Worm (Caenorhabditis elegans): ENCODE data around the gene acl-4.
"Not testable (repeated sequence)": the region's sequence is repeated elsewhere in the genome, so short reads cannot be mapped to it uniquely, and the experiment has no call there.

Gene acl-4

ce11 chrX:2044541-2045168 is 25.6 kb downstream of the acl-4 start:
- no peak for TF ChIP-seq unc-62 (GFP tag; optimal IDR thresholded peaks at IDR 0.05)

- no peak for TF ChIP-seq unc-62 (GFP tag; optimal IDR thresholded peaks at IDR 0.05)
Measured at ce11 chrX:2043224-2043623, 27.0 kb downstream of the acl-4 start.

- TF ChIP-seq unc-62 (GFP tag; optimal IDR thresholded peaks at IDR 0.05): no peak
Measured at ce11 chrX:2042621-2043020, 27.6 kb downstream of the acl-4 start.

- no peak for TF ChIP-seq unc-62 (GFP tag; optimal IDR thresholded peaks at IDR 0.05)
Measured at ce11 chrX:2041448-2042138, 28.7 kb downstream of the acl-4 start.

- no peak for TF ChIP-seq unc-62 (GFP tag; optimal IDR thresholded peaks at IDR 0.05)
Measured at ce11 chrX:2040877-2041276, 29.4 kb downstream of the acl-4 start.

- TF ChIP-seq unc-62 (GFP tag; optimal IDR thresholded peaks at IDR 0.05): no peak
Measured at ce11 chrX:2039358-2039757, 30.9 kb downstream of the acl-4 start, which contains the start of gene smex-2. Gene smex-2 (minus strand): TSS chrX:2039458.

- TF ChIP-seq unc-62 (GFP tag; optimal IDR thresholded peaks at IDR 0.05): no peak
Measured at ce11 chrX:2035172-2035571, 35.1 kb downstream of the acl-4 start, which contains the start of gene ergi-1. Gene ergi-1 (minus strand): TSS chrX:2035272.

- TF ChIP-seq unc-62 (GFP tag; optimal IDR thresholded peaks at IDR 0.05): no peak
Measured at ce11 chrX:2031414-2031813, 38.8 kb downstream of the acl-4 start, which contains the start of gene Y102A11A.5. Gene Y102A11A.5 (minus strand): TSS chrX:2031588.

- TF ChIP-seq unc-62 (GFP tag; optimal IDR thresholded peaks at IDR 0.05): no peak
Measured at ce11 chrX:2030871-2031270, 39.4 kb downstream of the acl-4 start.

ce11 chrX:2026342-2026741 is 43.9 kb downstream of the acl-4 start, which contains the start of gene Y102A11A.2:
Gene Y102A11A.2 (plus strand): TSS chrX:2026642.
- not testable (repeated sequence) for TF ChIP-seq unc-62 (GFP tag; optimal IDR thresholded peaks at IDR 0.05)

- no peak for TF ChIP-seq unc-62 (GFP tag; optimal IDR thresholded peaks at IDR 0.05)
Measured at ce11 chrX:2021558-2021957, 48.7 kb downstream of the acl-4 start.

- no peak for TF ChIP-seq unc-62 (GFP tag; optimal IDR thresholded peaks at IDR 0.05)
Measured at ce11 chrX:2018848-2019247, 51.4 kb downstream of the acl-4 start, which contains the start of gene Y102A11A.3. Gene Y102A11A.3 (plus strand): TSS chrX:2019148.

ce11 chrX:2018211-2018610 is 52.0 kb downstream of the acl-4 start:
- no peak for TF ChIP-seq unc-62 (GFP tag; optimal IDR thresholded peaks at IDR 0.05)

Data from whole organism, dauer.